Worm (Caenorhabditis elegans): ENCODE data around the gene sup-37.
"Not testable (repeated sequence)": the region's sequence is repeated elsewhere in the genome, so short reads cannot be mapped to it uniquely, and the experiment has no call there.

DNA sequence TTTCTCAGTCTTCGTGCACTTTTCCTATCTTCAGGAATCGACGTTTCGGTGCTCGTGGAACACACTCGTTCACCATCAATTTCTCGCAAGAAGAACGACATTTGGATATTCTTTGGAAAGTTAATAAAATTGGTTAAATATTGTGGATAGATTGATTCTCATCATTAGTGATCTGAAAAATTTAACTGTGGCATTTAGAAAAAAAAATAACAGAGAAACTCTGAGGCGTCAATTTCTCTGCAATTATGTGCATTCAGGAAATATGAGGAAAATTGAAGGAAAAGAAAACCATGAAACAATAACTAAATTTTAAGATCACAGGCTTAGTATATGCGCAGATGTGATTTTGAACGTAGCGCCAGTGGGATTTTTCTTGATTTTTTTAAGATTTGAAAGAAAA lies 33.5 kb downstream of the sup-37 start, which contains the start of gene rpm-1:
- TF ChIP-seq ceh-63 (GFP tag; optimal IDR thresholded peaks at IDR 0.05); nhr-77 (tag; optimal IDR thresholded peaks at IDR 0.05); elt-3 (tag; optimal IDR thresholded peaks at IDR 0.05); lir-3 (tag; optimal IDR thresholded peaks at IDR 0.05; ENCODE audit: poor library complexity); ama-1 (optimal IDR thresholded peaks at IDR 0.05); lsy-2 (tag; optimal IDR thresholded peaks at IDR 0.05); sptf-1 (tag; optimal IDR thresholded peaks at IDR 0.05); pax-3 (tag; optimal IDR thresholded peaks at IDR 0.05); unc-86 (tag; optimal IDR thresholded peaks at IDR 0.05): not testable (repeated sequence)

All from whole organism, L1 larva.